Worm (Caenorhabditis elegans): Measurements from ENCODE around the gene T10D4.15.

The T10D4.15 gene

DNA sequence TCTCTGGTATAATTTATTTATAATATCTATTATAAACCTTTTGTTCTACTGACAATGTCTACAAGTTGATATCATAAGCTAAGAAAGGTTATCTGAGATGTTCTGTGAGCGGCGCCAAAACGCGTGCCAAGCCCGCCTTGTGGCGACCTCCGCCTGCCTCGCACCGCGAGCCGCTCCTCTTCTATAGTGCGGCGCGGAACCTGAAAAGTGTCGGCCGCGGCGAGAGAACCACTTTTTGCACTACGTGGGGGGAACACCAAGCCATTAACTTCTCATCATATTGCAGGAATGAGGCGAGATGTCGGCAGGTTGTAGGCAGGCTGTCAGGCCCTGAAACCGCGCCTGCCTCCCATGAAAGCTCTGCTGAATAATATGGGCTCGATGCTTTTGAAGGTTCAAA, 32.7 kb upstream of the T10D4.15 start (continued):
- TF ChIP-seq F52B5.7 (tag; optimal IDR thresholded peaks at IDR 0.05): no peak
- TF ChIP-seq rcor-1 (GFP tag; IDR thresholded peaks at IDR 0.05): no peak
- TF ChIP-seq sdz-38 (tag; optimal IDR thresholded peaks at IDR 0.05): no peak
- TF ChIP-seq F33H1.4 (GFP tag; IDR thresholded peaks at IDR 0.05): no peak
- TF ChIP-seq lin-26 (GFP tag; IDR thresholded peaks at IDR 0.05): no peak
- no peak for TF ChIP-seq ets-4 (GFP tag; optimal IDR thresholded peaks at IDR 0.05)
- TF ChIP-seq K11D2.4 (GFP tag; IDR thresholded peaks at IDR 0.05): no peak
- TF ChIP-seq madf-3 (GFP tag; IDR thresholded peaks at IDR 0.05): no peak
- TF ChIP-seq repo-1 (tag; optimal IDR thresholded peaks at IDR 0.05): no peak
- TF ChIP-seq lin-35 (GFP tag; optimal IDR thresholded peaks at IDR 0.05): no peak
- peak; percentile 91 for TF ChIP-seq zfh-2 (GFP tag; conservative IDR thresholded peaks at IDR 0.05)
- no peak for TF ChIP-seq ztf-18 (tag; optimal IDR thresholded peaks at IDR 0.05)
- TF ChIP-seq ceh-27 (GFP tag; optimal IDR thresholded peaks at IDR 0.05): no peak
- TF ChIP-seq Y53F4B.3 (GFP tag; IDR thresholded peaks at IDR 0.05): no peak
- no peak for TF ChIP-seq aptf-3 (GFP tag; IDR thresholded peaks at IDR 0.05)
- TF ChIP-seq ztf-6 (GFP tag; IDR thresholded peaks at IDR 0.05): no peak
- no peak for TF ChIP-seq xnd-1 (tag; optimal IDR thresholded peaks at IDR 0.05)
- TF ChIP-seq aptf-2 (GFP tag; conservative IDR thresholded peaks at IDR 0.05): no peak

- no peak for TF ChIP-seq ccch-3 (GFP tag; optimal IDR thresholded peaks at IDR 0.05)
- no peak for TF ChIP-seq mel-28 (tag; optimal IDR thresholded peaks at IDR 0.05; ENCODE audit: borderline replicate concordance)
- TF ChIP-seq efl-1 (GFP tag; optimal IDR thresholded peaks at IDR 0.05): no peak
- no peak for TF ChIP-seq K11D2.4 (GFP tag; IDR thresholded peaks at IDR 0.05)
- no peak for TF ChIP-seq nhr-179 (tag; optimal IDR thresholded peaks at IDR 0.05)
- no peak for TF ChIP-seq nhr-90 (tag; optimal IDR thresholded peaks at IDR 0.05)
- no peak for TF ChIP-seq aptf-3 (GFP tag; IDR thresholded peaks at IDR 0.05)
Observed at ce11 chrII:3113934-3114333, 32.0 kb upstream of the T10D4.15 start, which contains the start of gene clec-123. clec-123 (plus strand) TSS chrII:3114234.

ce11 chrII:3117471-3117870, 28.5 kb upstream of the T10D4.15 start, which contains the start of gene T10D4.7:
T10D4.7 (plus strand) TSS chrII:3117771.
- TF ChIP-seq nhr-80 (tag; optimal IDR thresholded peaks at IDR 0.05) (no peak), ztf-28 (GFP tag; IDR thresholded peaks at IDR 0.05) (no peak), lsy-27 (tag; optimal IDR thresholded peaks at IDR 0.05; ENCODE audit: borderline replicate concordance, insufficient read depth) (no peak), cebp-1 (GFP tag; IDR thresholded peaks at IDR 0.05) (no peak), cebp-1 (tag; optimal IDR thresholded peaks at IDR 0.05) (no peak), lin-40 (tag; optimal IDR thresholded peaks at IDR 0.05) (no peak), T26A5.8 (tag; optimal IDR thresholded peaks at IDR 0.05) (no peak), K11D2.4 (GFP tag; IDR thresholded peaks at IDR 0.05) (no peak), snpc-1.1 (tag; optimal IDR thresholded peaks at IDR 0.05; ENCODE audit: insufficient read depth) (no peak), lin-26 (GFP tag; IDR thresholded peaks at IDR 0.05) (no peak), egl-44 (GFP tag; IDR thresholded peaks at IDR 0.05) (no peak), rpc-1 (optimal IDR thresholded peaks at IDR 0.05) (no peak), rpc-1 (tag; optimal IDR thresholded peaks at IDR 0.05) (no peak), mel-28 (tag; optimal IDR thresholded peaks at IDR 0.05; ENCODE audit: borderline replicate concordance) (no peak), F52B5.7 (tag; optimal IDR thresholded peaks at IDR 0.05) (no peak), F39B2.1 (GFP tag; IDR thresholded peaks at IDR 0.05) (no peak), zfh-2 (GFP tag; conservative IDR thresholded peaks at IDR 0.05) (no peak), tbx-9 (tag; optimal IDR thresholded peaks at IDR 0.05; ENCODE audit: borderline replicate concordance) (no peak), lag-1 (GFP tag; IDR thresholded peaks at IDR 0.05) (no peak)
